Worm (Caenorhabditis elegans) whole organism, L3 larva: Measurements from ENCODE around the gene mltn-9.
"Not testable (repeated sequence)": the region's sequence is repeated elsewhere in the genome, so short reads cannot be mapped to it uniquely, and the experiment has no call there.

Experiments used
- ama-1 ChIP-seq: fragments of 150-350 bp; optimal IDR thresholded peaks from 2 replicates; lab custom pipeline; 2018
- nhr-12 ChIP-seq: fragments of 150-350 bp; optimal IDR thresholded peaks from 2 replicates; lab custom pipeline; 2014; ENCODE audit warnings: missing biosample characterization, missing genetic modification characterization
- nhr-237 ChIP-seq: fragments of 150-350 bp; optimal IDR thresholded peaks from 2 replicates; lab custom pipeline; 2014; ENCODE audit warnings: missing biosample characterization, missing genetic modification characterization
- nhr-25 ChIP-seq: sonication (generic microtip); optimal IDR thresholded peaks from 2 replicates; lab custom pipeline; 2017; ENCODE audit warnings: missing biosample characterization, missing genetic modification characterization
- nhr-77 ChIP-seq: fragments of 150-350 bp; optimal IDR thresholded peaks from 2 replicates; lab custom pipeline; 2014; ENCODE audit warnings: missing biosample characterization, missing genetic modification characterization
- ztf-11 ChIP-seq: fragments of 150-350 bp; optimal IDR thresholded peaks from 2 replicates; lab custom pipeline; 2014; ENCODE audit warnings: missing biosample characterization, missing genetic modification characterization
- ztf-4 ChIP-seq: fragments of 150-350 bp; optimal IDR thresholded peaks from 2 replicates; lab custom pipeline; 2014; ENCODE audit warnings: missing biosample characterization, missing genetic modification characterization

DNA sequence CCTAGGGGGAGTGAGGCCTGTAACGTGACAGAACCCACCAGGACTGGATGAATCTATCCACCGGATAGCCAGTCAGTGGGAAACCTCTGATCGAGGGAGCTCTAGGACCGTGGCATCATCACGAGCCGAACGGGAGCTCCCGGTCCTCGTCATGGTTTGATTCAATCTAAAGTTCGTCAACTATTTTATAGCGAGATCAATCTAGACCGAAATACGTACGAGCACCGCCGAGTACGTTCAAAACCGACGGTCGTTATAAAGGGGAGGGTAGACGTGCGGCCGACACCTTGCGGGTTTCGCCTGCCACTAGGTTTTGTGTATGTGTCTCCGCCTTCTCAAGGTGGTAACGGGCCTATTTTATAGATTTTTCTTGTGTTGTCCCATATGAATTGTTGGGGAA lies 25.6 kb downstream of the mltn-9 start:
- TF ChIP-seq nhr-237; ztf-11 (tag; lab: Kevin White, UChicago); ama-1 (lab: Kevin White, UChicago); nhr-77 (tag; lab: Kevin White, UChicago); ztf-4; nhr-25 (tag; lab: Kevin White, UChicago); nhr-12: not testable (repeated sequence)
